Worm (Caenorhabditis elegans): ENCODE data around the gene K02H11.9.

- TF ChIP-seq unc-39 (tag; optimal IDR thresholded peaks at IDR 0.05) = no peak
- no peak for TF ChIP-seq snpc-4 (tag; optimal IDR thresholded peaks at IDR 0.05)
- TF ChIP-seq mab-5 (tag; optimal IDR thresholded peaks at IDR 0.05) = no peak
- TF ChIP-seq cnd-1 (tag; optimal IDR thresholded peaks at IDR 0.05) = no peak
- no peak for TF ChIP-seq elt-3 (tag; optimal IDR thresholded peaks at IDR 0.05)
- no peak for TF ChIP-seq nhr-76 (tag; optimal IDR thresholded peaks at IDR 0.05)
- TF ChIP-seq unc-62 (GFP tag; optimal IDR thresholded peaks at IDR 0.05) = no peak
These were observed 42.4 kb downstream of the K02H11.9 start, which contains the start of gene spig-7 for ce11 chrV:1494469-1494868.

All from whole organism, mixed stage, embryonic.